Worm (Caenorhabditis elegans) whole organism, L4 larva: ENCODE results near the gene tbx-7.

Experiments used
- ZK546.5 ChIP-seq, 2 experiments: sonication (generic microtip); optimal IDR thresholded peaks; 2 replicates each; lab custom pipeline; 2017; ENCODE audit warnings: missing biosample characterization in 2 of 2, missing genetic modification characterization in 2 of 2
- ama-1 ChIP-seq: fragments of 150-350 bp; optimal IDR thresholded peaks from 2 replicates; lab custom pipeline; 2014; ENCODE audit warnings: inconsistent platforms, mixed read lengths
- dmd-9 ChIP-seq: fragments of 200-800 bp; sonication (Bioruptor generic); IDR thresholded peaks from 2 replicates; pipeline ENCODE4 v1.3.6; 2022; ENCODE audit warnings: missing genetic modification reagents, missing genetic modification characterization, missing compliant biosample characterization
- duxl-1 ChIP-seq: sonication (generic microtip); optimal IDR thresholded peaks from 2 replicates; lab custom pipeline; 2016; ENCODE audit warnings: mild to moderate bottlenecking, missing genetic modification characterization, moderate library complexity, missing compliant biosample characterization; ENCODE audit not compliant: poor library complexity
- nhr-11 ChIP-seq: fragments of 150-350 bp; optimal IDR thresholded peaks from 2 replicates; lab custom pipeline; 2014; ENCODE audit warnings: missing biosample characterization, missing genetic modification characterization
- zip-2 ChIP-seq: fragments of 150-350 bp; optimal IDR thresholded peaks from 2 replicates; lab custom pipeline; 2014; ENCODE audit warnings: missing biosample characterization, missing genetic modification characterization

- TF ChIP-seq dmd-9 = no peak
- TF ChIP-seq duxl-1 = no peak
- TF ChIP-seq zip-2 (tag; lab: Kevin White, UChicago) = no peak
- no peak for TF ChIP-seq nhr-11 (tag; lab: Kevin White, UChicago)
- no peak for TF ChIP-seq ama-1
- no peak for TF ChIP-seq ZK546.5 (tag; optimal IDR thresholded peaks at IDR 0.05; lab: Kevin White, UChicago)
Observed at ce11 chrIII:5980274-5980918, 47.9 kb downstream of the tbx-7 start.
